Fruit fly (Drosophila melanogaster) whole organism, embryonic: Measurements from ENCODE around the gene CG13921.

Source experiments
- ATbp ChIP-seq: fragments of 200-800 bp; sonication (Bioruptor generic); optimal IDR thresholded peaks from 2 replicates; lab custom pipeline; 2017; ENCODE audit warnings: missing biosample characterization, mild to moderate bottlenecking, missing genetic modification characterization, missing genetic modification reagents
- Atf6 ChIP-seq: fragments of 200-800 bp; sonication (Bioruptor generic); IDR thresholded peaks from 2 replicates; pipeline ENCODE4 v1.3.6; 2022; ENCODE audit warnings: missing biosample characterization, missing genetic modification characterization
- BtbVII ChIP-seq: fragments of 200-800 bp; sonication (Bioruptor generic); optimal IDR thresholded peaks from 3 replicates; lab custom pipeline; 2017; ENCODE audit warnings: missing biosample characterization, mild to moderate bottlenecking, missing genetic modification characterization
- CG10274 ChIP-seq: fragments of 200-800 bp; sonication (Bioruptor generic); optimal IDR thresholded peaks from 3 replicates; lab custom pipeline; 2017; ENCODE audit warnings: missing biosample characterization, mild to moderate bottlenecking, missing genetic modification characterization
- CG10431 ChIP-seq: fragments of 200-800 bp; sonication (Bioruptor generic); optimal IDR thresholded peaks from 3 replicates; lab custom pipeline; 2018; ENCODE audit warnings: missing biosample characterization, mild to moderate bottlenecking, missing genetic modification characterization
- CG10462 ChIP-seq: fragments of 200-800 bp; sonication (Bioruptor generic); optimal IDR thresholded peaks from 2 replicates; lab custom pipeline; 2016; ENCODE audit warnings: missing biosample characterization, missing genetic modification characterization
- CG11504 ChIP-seq: fragments of 200-800 bp; sonication (Bioruptor generic); optimal IDR thresholded peaks from 3 replicates; lab custom pipeline; 2019; ENCODE audit warnings: missing biosample characterization, mild to moderate bottlenecking, missing genetic modification characterization, moderate library complexity
- CG11560 ChIP-seq: fragments of 200-800 bp; sonication (Bioruptor generic); IDR thresholded peaks from 3 replicates; pipeline ENCODE4 v1.3.6; 2022; ENCODE audit warnings: missing biosample characterization, missing genetic modification characterization
- CG1233 ChIP-seq: fragments of 200-800 bp; sonication (Bioruptor generic); optimal IDR thresholded peaks from 4 replicates; lab custom pipeline; 2018; ENCODE audit warnings: missing biosample characterization, mild to moderate bottlenecking, missing genetic modification characterization
- CG14667 ChIP-seq: fragments of 200-800 bp; sonication (Bioruptor generic); IDR thresholded peaks from 2 replicates; pipeline ENCODE4 v1.3.6; 2022; ENCODE audit warnings: missing biosample characterization, missing genetic modification characterization
- CG1529 ChIP-seq: fragments of 200-800 bp; sonication (Bioruptor generic); optimal IDR thresholded peaks from 3 replicates; lab custom pipeline; 2018; ENCODE audit warnings: missing biosample characterization, missing genetic modification characterization
- CG1832 ChIP-seq: fragments of 200-800 bp; sonication (Bioruptor generic); optimal IDR thresholded peaks from 2 replicates; lab custom pipeline; 2017; ENCODE audit warnings: missing biosample characterization, mild to moderate bottlenecking, missing genetic modification characterization, inconsistent platforms
- CG32767 ChIP-seq: fragments of 200-800 bp; sonication (Bioruptor generic); IDR thresholded peaks from 2 replicates; pipeline ENCODE4 v1.3.6; 2022; ENCODE audit warnings: missing biosample characterization, missing genetic modification characterization
- CG7839 ChIP-seq: fragments of 200-800 bp; sonication (Bioruptor generic); optimal IDR thresholded peaks from 3 replicates; lab custom pipeline; 2018; ENCODE audit warnings: missing biosample characterization, mild to moderate bottlenecking, missing genetic modification characterization, moderate library complexity
- CG9215 ChIP-seq: fragments of 200-800 bp; sonication (Bioruptor generic); IDR thresholded peaks from 2 replicates; pipeline ENCODE4 v1.3.6; 2022; ENCODE audit warnings: missing biosample characterization, missing genetic modification characterization
- Camta ChIP-seq: fragments of 200-800 bp; sonication (Bioruptor generic); optimal IDR thresholded peaks from 2 replicates; lab custom pipeline; 2016; ENCODE audit warnings: missing biosample characterization, missing genetic modification characterization
- D19A ChIP-seq: fragments of 200-800 bp; optimal IDR thresholded peaks from 3 replicates; lab custom pipeline; 2019; ENCODE audit warnings: missing biosample characterization, mild to moderate bottlenecking, missing genetic modification characterization, moderate library complexity
- D19B ChIP-seq: fragments of 200-800 bp; sonication (Bioruptor generic); optimal IDR thresholded peaks from 2 replicates; lab custom pipeline; 2017; ENCODE audit warnings: missing biosample characterization, mild to moderate bottlenecking, missing genetic modification characterization
- Dip2 ChIP-seq: fragments of 200-800 bp; sonication (Bioruptor generic); IDR thresholded peaks from 2 replicates; pipeline ENCODE4 v1.3.6; 2022; ENCODE audit warnings: missing biosample characterization, missing genetic modification characterization
- Ets65A ChIP-seq: fragments of 200-800 bp; sonication (Bioruptor generic); peaks from one replicate; lab custom pipeline; 2016; ENCODE audit warnings: missing biosample characterization, missing genetic modification characterization
- HmgZ ChIP-seq: fragments of 200-800 bp; sonication (Bioruptor generic); optimal IDR thresholded peaks from 2 replicates; lab custom pipeline; 2018; ENCODE audit warnings: missing biosample characterization, mild to moderate bottlenecking, missing genetic modification characterization
- MESR4 ChIP-seq: fragments of 200-800 bp; sonication (Bioruptor generic); optimal IDR thresholded peaks from 2 replicates; lab custom pipeline; 2018; ENCODE audit warnings: missing biosample characterization, mild to moderate bottlenecking, missing genetic modification characterization, moderate library complexity
- Mrtf ChIP-seq: fragments of 200-800 bp; sonication (Bioruptor generic); IDR thresholded peaks from 3 replicates; pipeline ENCODE4 v1.3.6; 2022; ENCODE audit warnings: missing biosample characterization, missing genetic modification characterization
- Oli ChIP-seq: fragments of 200-800 bp; sonication (Bioruptor generic); optimal IDR thresholded peaks from 2 replicates; lab custom pipeline; 2018; ENCODE audit warnings: missing biosample characterization, mild to moderate bottlenecking, missing genetic modification characterization, moderate library complexity
- Stat92E ChIP-seq, 3 experiments: fragments of >200 bp in 2 of 3; fragments of 200-800 bp in 1 of 3; sonication (Bioruptor generic) in 1 of 3; optimal IDR thresholded peaks; 2 replicates each; lab custom pipeline; 2017 to 2019; ENCODE audit warnings: missing biosample characterization in 3 of 3, missing genetic modification characterization in 3 of 3, mild to moderate bottlenecking in 1 of 3, moderate library complexity in 1 of 3
- TFAM ChIP-seq: fragments of 200-800 bp; sonication (Bioruptor generic); optimal IDR thresholded peaks from 2 replicates; lab custom pipeline; 2017; ENCODE audit warnings: missing biosample characterization, missing genetic modification characterization, inconsistent platforms
- Taf1 ChIP-seq: fragments of 200-800 bp; sonication (Bioruptor generic); IDR thresholded peaks from 2 replicates; pipeline ENCODE4 v1.3.6; 2022; ENCODE audit warnings: missing biosample characterization, missing genetic modification characterization
- Usf ChIP-seq: fragments of 200-800 bp; sonication (Bioruptor generic); optimal IDR thresholded peaks from 2 replicates; lab custom pipeline; 2017; ENCODE audit warnings: missing genotype, missing biosample characterization, missing genetic modification characterization
- Xrp1 ChIP-seq: fragments of 200-800 bp; sonication (Bioruptor generic); IDR thresholded peaks from 2 replicates; pipeline ENCODE4 v1.3.6; 2022; ENCODE audit warnings: missing biosample characterization, missing genetic modification characterization
- bbx ChIP-seq: fragments of 200-800 bp; sonication (Bioruptor generic); IDR thresholded peaks from 2 replicates; pipeline ENCODE4 v1.3.6; 2022; ENCODE audit warnings: missing biosample characterization, missing genetic modification characterization; ENCODE audit not compliant: partially characterized antibody
- btn ChIP-seq: fragments of 200-800 bp; sonication (Bioruptor generic); optimal IDR thresholded peaks from 2 replicates; lab custom pipeline; 2016; ENCODE audit warnings: missing biosample characterization, missing genetic modification characterization
- chm ChIP-seq: fragments of 200-800 bp; sonication (Bioruptor generic); IDR thresholded peaks from 2 replicates; pipeline ENCODE4 v1.3.6; 2022; ENCODE audit warnings: missing biosample characterization, missing genetic modification characterization
- chn ChIP-seq: fragments of 200-800 bp; sonication (Bioruptor generic); optimal IDR thresholded peaks from 2 replicates; lab custom pipeline; 2016; ENCODE audit warnings: missing biosample characterization, missing genetic modification characterization
- corto ChIP-seq: fragments of 200-800 bp; sonication (Bioruptor generic); optimal IDR thresholded peaks from 2 replicates; lab custom pipeline; 2016; ENCODE audit warnings: missing biosample characterization, mild to moderate bottlenecking, missing genetic modification characterization, moderate library complexity
- esg ChIP-seq: fragments of 200-800 bp; sonication (Bioruptor generic); conservative IDR thresholded peaks from 2 replicates; pipeline ENCODE4 v1.3.6; 2022; ENCODE audit warnings: missing biosample characterization, missing genetic modification characterization
- exex ChIP-seq: fragments of 200-800 bp; sonication (Bioruptor generic); optimal IDR thresholded peaks from 4 replicates; lab custom pipeline; 2018; ENCODE audit warnings: missing biosample characterization, mild to moderate bottlenecking, missing genetic modification characterization, moderate library complexity
- eyg ChIP-seq: fragments of 200-800 bp; sonication (Bioruptor generic); optimal IDR thresholded peaks from 3 replicates; lab custom pipeline; 2016; ENCODE audit warnings: missing biosample characterization, missing genetic modification characterization
- hb ChIP-seq: fragments of 200-800 bp; sonication (Bioruptor generic); IDR thresholded peaks from 3 replicates; pipeline ENCODE4 v1.3.6; 2022; ENCODE audit warnings: missing biosample characterization, missing genetic modification characterization; ENCODE audit not compliant: partially characterized antibody
- klu ChIP-seq: fragments of 200-800 bp; sonication (Bioruptor generic); IDR thresholded peaks from 2 replicates; pipeline ENCODE4 v1.3.6; 2022; ENCODE audit warnings: missing biosample characterization, missing genetic modification characterization
- lmd ChIP-seq: fragments of 200-800 bp; sonication (Bioruptor generic); IDR thresholded peaks from 2 replicates; pipeline ENCODE4 v1.3.6; 2022; ENCODE audit warnings: missing biosample characterization, missing genetic modification characterization
- lola ChIP-seq, 3 experiments: fragments of >200 bp in 2 of 3; fragments of 200-800 bp in 1 of 3; sonication (Bioruptor generic) in 1 of 3; optimal IDR thresholded peaks; 2 replicates each; lab custom pipeline; 2017 to 2019; ENCODE audit warnings: missing biosample characterization in 3 of 3, missing genetic modification characterization in 3 of 3, mild to moderate bottlenecking in 1 of 3, moderate library complexity in 1 of 3
- mam ChIP-seq: fragments of 200-800 bp; sonication (Bioruptor generic); optimal IDR thresholded peaks from 3 replicates; lab custom pipeline; 2016; ENCODE audit warnings: missing biosample characterization, missing genetic modification characterization
- pnt ChIP-seq: fragments of 200-800 bp; sonication (Bioruptor generic); optimal IDR thresholded peaks from 3 replicates; lab custom pipeline; 2016; ENCODE audit warnings: missing biosample characterization, missing genetic modification characterization
- ranshi ChIP-seq: fragments of 200-800 bp; sonication (Bioruptor generic); IDR thresholded peaks from 2 replicates; pipeline ENCODE4 v1.3.6; 2022; ENCODE audit warnings: missing biosample characterization, missing genetic modification characterization
- sens-2 ChIP-seq: fragments of 200-800 bp; sonication (Bioruptor generic); IDR thresholded peaks from 2 replicates; pipeline ENCODE4 v1.3.6; 2022; ENCODE audit warnings: missing biosample characterization, missing genetic modification characterization
- shn ChIP-seq: fragments of 200-800 bp; sonication (Bioruptor generic); optimal IDR thresholded peaks from 3 replicates; lab custom pipeline; 2016; ENCODE audit warnings: missing biosample characterization, missing genetic modification characterization
- sisA ChIP-seq: fragments of 200-800 bp; sonication (Bioruptor generic); IDR thresholded peaks from 2 replicates; pipeline ENCODE4 v1.3.6; 2022; ENCODE audit warnings: missing biosample characterization, missing genetic modification characterization
- slp2 ChIP-seq: fragments of 200-800 bp; sonication (Bioruptor generic); optimal IDR thresholded peaks from 2 replicates; lab custom pipeline; 2016; ENCODE audit warnings: missing biosample characterization, missing genetic modification characterization
- sr ChIP-seq: fragments of 200-800 bp; sonication (Bioruptor generic); IDR thresholded peaks from 3 replicates; pipeline ENCODE4 v1.3.6; 2022; ENCODE audit warnings: missing biosample characterization, missing genetic modification characterization
- ttk ChIP-seq: fragments of 200-800 bp; sonication (Bioruptor generic); IDR thresholded peaks from 2 replicates; pipeline ENCODE4 v2.1.2; 2022; ENCODE audit warnings: missing biosample characterization, missing genetic modification characterization
- z ChIP-seq: fragments of 200-800 bp; sonication (Bioruptor generic); IDR thresholded peaks from 3 replicates; pipeline ENCODE4 v1.3.6; 2022; ENCODE audit warnings: missing biosample characterization, missing genetic modification characterization
- zen2 ChIP-seq: fragments of 200-800 bp; sonication (Bioruptor generic); IDR thresholded peaks from 3 replicates; pipeline ENCODE4 v1.3.6; 2022; ENCODE audit warnings: missing biosample characterization, missing genetic modification characterization; ENCODE audit not compliant: partially characterized antibody

The CG13921 gene

dm6 chr3L:1741107-1741506 is 5.6 kb upstream of the CG13921 start (continued):
- TF ChIP-seq chm (no peak), chn (GFP tag; lab: Kevin White, UChicago) (no peak), Atf6 (GFP tag; lab: Robert Waterston, UW) (no peak), Xrp1 (GFP tag; lab: Robert Waterston, UW) (0 out of 2 replicates have a peak, but pooled peaks have one; percentile 10), sens-2 (GFP tag; lab: Robert Waterston, UW) (no peak), lmd (peak; percentile 18; the same call in 1 of the 2 replicates), Mrtf (0 out of 3 replicates have a peak, but pooled peaks have one; percentile 15), D19A (tag; lab: Kevin White, UChicago) (no peak), Camta (GFP tag; lab: Kevin White, UChicago) (no peak), z (GFP tag; lab: Robert Waterston, UW) (no peak), zen2 (GFP tag; lab: Robert Waterston, UW) (no peak), Usf (no peak), eyg (no peak), exex (no peak), pnt (GFP tag; lab: Kevin White, UChicago) (no peak), CG1832 (no peak), CG10431 (GFP tag; lab: Kevin White, UChicago) (no peak), Taf1 (GFP tag; lab: Robert Waterston, UW) (no peak), Stat92E (GFP tag; optimal IDR thresholded peaks at IDR 0.05; lab: Kevin White, UChicago) (no peak), hb (GFP tag; lab: Robert Waterston, UW) (0 out of 3 replicates have a peak, but pooled peaks have one; percentile 50), CG9215 (GFP tag; lab: Robert Waterston, UW) (no peak), D19B (GFP tag; lab: Kevin White, UChicago) (no peak), CG11560 (tag; lab: Robert Waterston, UW) (no peak), CG10274 (GFP tag; lab: Kevin White, UChicago) (no peak), CG11504 (tag; lab: Kevin White, UChicago) (peak; percentile 56), Dip2 (GFP tag; lab: Robert Waterston, UW) (no peak), corto (GFP tag; lab: Kevin White, UChicago) (no peak), ATbp (no peak), klu (no peak), sr (no peak), shn (GFP tag; lab: Kevin White, UChicago) (no peak), CG7839 (tag; lab: Kevin White, UChicago) (peak; percentile 13), CG32767 (GFP tag; lab: Robert Waterston, UW) (no peak), esg (GFP tag; lab: Robert Waterston, UW) (0 out of 2 replicates have a peak, but pooled peaks have one; percentile 13), slp2 (GFP tag; lab: Kevin White, UChicago) (no peak), CG1529 (no peak), ttk (GFP tag; lab: Robert Waterston, UW) (0 out of 2 replicates have a peak, but pooled peaks have one; percentile 11), Ets65A (GFP tag; lab: Kevin White, UChicago) (peak; percentile 77), ranshi (GFP tag; lab: Robert Waterston, UW) (no peak), CG10462 (GFP tag; lab: Kevin White, UChicago) (no peak), TFAM (GFP tag; lab: Kevin White, UChicago) (no peak), CG1233 (no peak), BtbVII (GFP tag; lab: Kevin White, UChicago) (no peak), btn (no peak), sisA (0 out of 2 replicates have a peak, but pooled peaks have one; percentile 15), lola (GFP tag; optimal IDR thresholded peaks at IDR 0.05; lab: Kevin White, UChicago) (no peak), bbx (GFP tag; lab: Robert Waterston, UW) (no peak), CG14667 (GFP tag; lab: Robert Waterston, UW) (no peak), Oli (tag; lab: Kevin White, UChicago) (peak; percentile 45), MESR4 (GFP tag; lab: Kevin White, UChicago) (no peak), HmgZ (tag; lab: Kevin White, UChicago) (no peak), mam (GFP tag; lab: Kevin White, UChicago) (no peak)
